Worm (Caenorhabditis elegans): ENCODE results near the gene rpy-1.

The rpy-1 gene

ce11 chrII:6705593-6706228 is at the start of gene rpy-1:
TSS of gene rpy-1 (minus strand) at chrII:6705643.
- TF ChIP-seq elt-2 (tag; optimal IDR thresholded peaks at IDR 0.05) (no peak), sox-4 (tag; optimal IDR thresholded peaks at IDR 0.05) (no peak), Y22D7AL.16 (tag; optimal IDR thresholded peaks at IDR 0.05) (no peak), unc-42 (tag; optimal IDR thresholded peaks at IDR 0.05) (no peak), dmd-4 (tag; optimal IDR thresholded peaks at IDR 0.05; ENCODE audit: borderline replicate concordance) (no peak), unc-55 (GFP tag; optimal IDR thresholded peaks at IDR 0.05) (peak; percentile 66), ceh-19 (GFP tag; optimal IDR thresholded peaks at IDR 0.05) (no peak), ceh-6 (GFP tag; optimal IDR thresholded peaks at IDR 0.05) (no peak), syd-9 (tag; optimal IDR thresholded peaks at IDR 0.05) (no peak), hlh-8 (tag; optimal IDR thresholded peaks at IDR 0.05) (no peak), nhr-11 (tag; optimal IDR thresholded peaks at IDR 0.05) (no peak), ceh-14 (tag; optimal IDR thresholded peaks at IDR 0.05) (no peak), rnt-1 (tag; optimal IDR thresholded peaks at IDR 0.05) (no peak), ceh-9 (tag; optimal IDR thresholded peaks at IDR 0.05) (no peak), ceh-18 (tag; optimal IDR thresholded peaks at IDR 0.05) (peak; percentile 19), odd-2 (tag; optimal IDR thresholded peaks at IDR 0.05) (no peak)

ce11 chrII:6754671-6755224 is 49.3 kb upstream of the rpy-1 start, which contains the start of the genes srx-95 and fis-1:
TSS of gene srx-95 (minus strand) at chrII:6754771.
TSS of gene fis-1 (plus strand) at chrII:6755174.
- TF ChIP-seq nhr-11 (tag; optimal IDR thresholded peaks at IDR 0.05) (no peak), eyg-1 (tag; optimal IDR thresholded peaks at IDR 0.05) (no peak), mec-3 (tag; optimal IDR thresholded peaks at IDR 0.05; ENCODE audit: borderline replicate concordance) (no peak), ceh-31 (tag; optimal IDR thresholded peaks at IDR 0.05) (no peak)

- TF ChIP-seq tbx-7 (tag; optimal IDR thresholded peaks at IDR 0.05) = no peak
- no peak for TF ChIP-seq dve-1 (tag; optimal IDR thresholded peaks at IDR 0.05)
- TF ChIP-seq ceh-22 (tag; optimal IDR thresholded peaks at IDR 0.05) = no peak
- TF ChIP-seq sox-2 (GFP tag; IDR thresholded peaks at IDR 0.05) = no peak
- TF ChIP-seq ets-4 (tag; optimal IDR thresholded peaks at IDR 0.05) = no peak
- no peak for TF ChIP-seq Y22D7AL.16 (tag; optimal IDR thresholded peaks at IDR 0.05)
- no peak for TF ChIP-seq unc-55 (GFP tag; optimal IDR thresholded peaks at IDR 0.05)
- TF ChIP-seq mec-3 (tag; optimal IDR thresholded peaks at IDR 0.05; ENCODE audit: borderline replicate concordance) = no peak
- TF ChIP-seq elt-2 (tag; optimal IDR thresholded peaks at IDR 0.05) = no peak
- no peak for TF ChIP-seq tbx-2 (tag; optimal IDR thresholded peaks at IDR 0.05)
- no peak for TF ChIP-seq C38D4.7 (GFP tag; optimal IDR thresholded peaks at IDR 0.05)
- no peak for TF ChIP-seq nfya-1 (tag; optimal IDR thresholded peaks at IDR 0.05)
- TF ChIP-seq hlh-15 (tag; optimal IDR thresholded peaks at IDR 0.05) = no peak
- TF ChIP-seq unc-42 (tag; optimal IDR thresholded peaks at IDR 0.05) = no peak
- TF ChIP-seq pqm-1 (tag; optimal IDR thresholded peaks at IDR 0.05) = no peak
- no peak for TF ChIP-seq fkh-10 (GFP tag; optimal IDR thresholded peaks at IDR 0.05)
- TF ChIP-seq nhr-232 (tag; optimal IDR thresholded peaks at IDR 0.05) = no peak
- no peak for TF ChIP-seq ceh-30 (tag; optimal IDR thresholded peaks at IDR 0.05)
Observed at ce11 chrII:6752850-6753249, 47.4 kb upstream of the rpy-1 start, which contains the start of gene F41G3.21. TSS of gene F41G3.21 (minus strand) at chrII:6752950.

- no peak for TF ChIP-seq ceh-6 (GFP tag; optimal IDR thresholded peaks at IDR 0.05)
- no peak for TF ChIP-seq ztf-16 (tag; optimal IDR thresholded peaks at IDR 0.05)
- no peak for TF ChIP-seq tbx-7 (tag; optimal IDR thresholded peaks at IDR 0.05)
- no peak for TF ChIP-seq odd-2 (tag; optimal IDR thresholded peaks at IDR 0.05)
- no peak for TF ChIP-seq ceh-31 (tag; optimal IDR thresholded peaks at IDR 0.05)
- TF ChIP-seq ref-2 (tag; optimal IDR thresholded peaks at IDR 0.05) = no peak
Observed at ce11 chrII:6752027-6752426, 46.6 kb upstream of the rpy-1 start, which contains the start of gene F41G3.19. TSS of gene F41G3.19 (minus strand) at chrII:6752127.

All from whole organism, late embryonic.